Worm (Caenorhabditis elegans) whole organism, L3 larva: ENCODE data around the gene znf-474.

ENCODE experiments used
- ZK546.5 ChIP-seq: sonication (generic microtip); optimal IDR thresholded peaks from 2 replicates; lab custom pipeline; 2017; ENCODE audit warnings: missing biosample characterization, missing genetic modification characterization
- ama-1 ChIP-seq: fragments of 150-350 bp; optimal IDR thresholded peaks from 2 replicates; lab custom pipeline; 2018
- ceh-28 ChIP-seq: fragments of 150-350 bp; optimal IDR thresholded peaks from 2 replicates; lab custom pipeline; 2014; ENCODE audit warnings: missing biosample characterization, missing genetic modification reagents, missing genetic modification characterization
- ceh-9 ChIP-seq: sonication (generic microtip); optimal IDR thresholded peaks from 2 replicates; lab custom pipeline; 2018; ENCODE audit warnings: missing biosample characterization, missing genetic modification characterization
- egl-27 ChIP-seq: sonication (generic microtip); optimal IDR thresholded peaks from 4 replicates; lab custom pipeline; 2017; ENCODE audit warnings: missing biosample characterization, missing genetic modification reagents, missing genetic modification characterization
- egl-5 ChIP-seq: fragments of 150-350 bp; optimal IDR thresholded peaks from 2 replicates; lab custom pipeline; 2017; ENCODE audit warnings: missing biosample characterization, missing genetic modification reagents, missing genetic modification characterization, inconsistent platforms
- elt-2 ChIP-seq: sonication (generic microtip); optimal IDR thresholded peaks from 2 replicates; lab custom pipeline; 2016; ENCODE audit warnings: missing genetic modification reagents, mild to moderate bottlenecking, missing genetic modification characterization, missing compliant biosample characterization
- elt-3 ChIP-seq, 3 experiments: fragments of 150-350 bp in 1 of 3; sonication (generic microtip) in 2 of 3; optimal IDR thresholded peaks; 2 replicates in 2 of 3; 4 replicates in 1 of 3; lab custom pipeline; 2014 to 2017; ENCODE audit warnings: missing biosample characterization in 3 of 3, missing genetic modification characterization in 3 of 3
- fkh-10 ChIP-seq: sonication (generic microtip); optimal IDR thresholded peaks from 2 replicates; lab custom pipeline; 2017; ENCODE audit warnings: missing biosample characterization, missing genetic modification reagents, missing genetic modification characterization
- fkh-2 ChIP-seq: fragments of 150-350 bp; optimal IDR thresholded peaks from 2 replicates; lab custom pipeline; 2014; ENCODE audit warnings: missing biosample characterization, missing genetic modification reagents, missing genetic modification characterization
- jun-1 ChIP-seq: fragments of 150-350 bp; optimal IDR thresholded peaks from 2 replicates; lab custom pipeline; 2014; ENCODE audit warnings: missing biosample characterization, missing genetic modification reagents, missing genetic modification characterization
- lin-15B ChIP-seq: fragments of 150-350 bp; optimal IDR thresholded peaks from 2 replicates; lab custom pipeline; 2014; ENCODE audit warnings: missing biosample characterization, missing genetic modification characterization
- lin-39 ChIP-seq: fragments of 150-350 bp; optimal IDR thresholded peaks from 2 replicates; lab custom pipeline; 2018; ENCODE audit warnings: missing biosample characterization, missing genetic modification reagents, missing genetic modification characterization
- lsy-12 ChIP-seq: sonication (generic microtip); optimal IDR thresholded peaks from 2 replicates; lab custom pipeline; 2016; ENCODE audit warnings: mild to moderate bottlenecking, missing genetic modification characterization, missing compliant biosample characterization
- mml-1 ChIP-seq: fragments of 150-350 bp; sonication (generic microtip); optimal IDR thresholded peaks from 3 replicates; lab custom pipeline; 2014; ENCODE audit warnings: missing biosample characterization, missing genetic modification characterization
- nfya-1 ChIP-seq: sonication (generic microtip); optimal IDR thresholded peaks from 2 replicates; lab custom pipeline; 2017; ENCODE audit warnings: missing genetic modification characterization, mild to moderate bottlenecking, missing compliant biosample characterization, antibody characterized with exemption, moderate library complexity; ENCODE audit not compliant: insufficient read depth
- nhr-11 ChIP-seq: fragments of 150-350 bp; optimal IDR thresholded peaks from 2 replicates; lab custom pipeline; 2014; ENCODE audit warnings: missing biosample characterization, missing genetic modification characterization
- nhr-12 ChIP-seq: fragments of 150-350 bp; optimal IDR thresholded peaks from 2 replicates; lab custom pipeline; 2014; ENCODE audit warnings: missing biosample characterization, missing genetic modification characterization
- nhr-23 ChIP-seq: fragments of 150-350 bp; optimal IDR thresholded peaks from 2 replicates; lab custom pipeline; 2014; ENCODE audit warnings: missing biosample characterization, missing genetic modification reagents, missing genetic modification characterization
- nhr-237 ChIP-seq: fragments of 150-350 bp; optimal IDR thresholded peaks from 2 replicates; lab custom pipeline; 2014; ENCODE audit warnings: missing biosample characterization, missing genetic modification characterization
- nhr-25 ChIP-seq: sonication (generic microtip); optimal IDR thresholded peaks from 2 replicates; lab custom pipeline; 2017; ENCODE audit warnings: missing biosample characterization, missing genetic modification characterization
- nhr-28 ChIP-seq: fragments of 150-350 bp; optimal IDR thresholded peaks from 2 replicates; lab custom pipeline; 2014; ENCODE audit warnings: missing biosample characterization, missing genetic modification characterization
- nhr-43 ChIP-seq: sonication (generic microtip); optimal IDR thresholded peaks from 2 replicates; lab custom pipeline; 2016; ENCODE audit warnings: mild to moderate bottlenecking, missing genetic modification characterization, missing compliant biosample characterization; ENCODE audit not compliant: poor library complexity, severe bottlenecking
- nhr-67 ChIP-seq: fragments of 150-350 bp; optimal IDR thresholded peaks from 2 replicates; lab custom pipeline; 2014; ENCODE audit warnings: missing biosample characterization, missing genetic modification characterization
- nhr-76 ChIP-seq: fragments of 150-350 bp; sonication (generic microtip); optimal IDR thresholded peaks from 5 replicates; lab custom pipeline; 2014; ENCODE audit warnings: missing biosample characterization, missing genetic modification characterization
- nhr-77 ChIP-seq: fragments of 150-350 bp; optimal IDR thresholded peaks from 2 replicates; lab custom pipeline; 2014; ENCODE audit warnings: missing biosample characterization, missing genetic modification characterization
- pha-4 ChIP-seq: fragments of 150-350 bp; optimal IDR thresholded peaks from 2 replicates; lab custom pipeline; 2014; ENCODE audit warnings: missing biosample characterization, missing genetic modification reagents, missing genetic modification characterization
- pqm-1 ChIP-seq: fragments of 150-350 bp; optimal IDR thresholded peaks from 2 replicates; lab custom pipeline; 2017; ENCODE audit warnings: missing biosample characterization, missing genetic modification characterization, inconsistent platforms
- snpc-4 ChIP-seq: fragments of 150-350 bp; optimal IDR thresholded peaks from 2 replicates; lab custom pipeline; 2014; ENCODE audit warnings: missing biosample characterization, missing genetic modification characterization
- tbx-2 ChIP-seq: sonication (generic microtip); optimal IDR thresholded peaks from 2 replicates; lab custom pipeline; 2016; ENCODE audit warnings: mild to moderate bottlenecking, missing genetic modification characterization, missing compliant biosample characterization
- unc-39 ChIP-seq: sonication (generic microtip); optimal IDR thresholded peaks from 4 replicates; lab custom pipeline; 2017; ENCODE audit warnings: missing biosample characterization, missing genetic modification characterization
- unc-62 ChIP-seq: fragments of 150-350 bp; sonication (generic microtip); optimal IDR thresholded peaks from 4 replicates; lab custom pipeline; 2014; ENCODE audit warnings: missing biosample characterization, missing genetic modification reagents, missing genetic modification characterization
- zag-1 ChIP-seq: fragments of 150-350 bp; optimal IDR thresholded peaks from 2 replicates; lab custom pipeline; 2014; ENCODE audit warnings: missing biosample characterization, missing genetic modification characterization
- ztf-11 ChIP-seq: fragments of 150-350 bp; optimal IDR thresholded peaks from 2 replicates; lab custom pipeline; 2014; ENCODE audit warnings: missing biosample characterization, missing genetic modification characterization

znf-474 gene

ce11 chrX:12178351-12179089 lies 28.8 kb downstream of the znf-474 start:
- TF ChIP-seq unc-62 (GFP tag; lab: Kevin White, UChicago) (peak; percentile 33), lin-39 (peak; percentile 47), jun-1 (tag; lab: Kevin White, UChicago) (no peak), nhr-25 (tag; lab: Kevin White, UChicago) (peak; percentile 51), mml-1 (tag; lab: Kevin White, UChicago) (no peak), lin-15B (tag; lab: Kevin White, UChicago) (no peak)

ce11 chrX:12179090-12179488 lies 29.4 kb downstream of the znf-474 start:
- TF ChIP-seq pha-4 (tag; lab: Kevin White, UChicago) (peak; percentile 56), zag-1 (no peak)

ce11 chrX:12179817-12180384 lies 30.2 kb downstream of the znf-474 start:
- TF ChIP-seq tbx-2 (peak; percentile 34), nhr-67 (tag; lab: Kevin White, UChicago) (no peak), egl-5 (tag; lab: Kevin White, UChicago) (peak; percentile 48), ztf-11 (tag; lab: Kevin White, UChicago) (no peak), nhr-12 (tag; lab: Kevin White, UChicago) (no peak), mml-1 (tag; lab: Kevin White, UChicago) (no peak), nhr-28 (tag; lab: Kevin White, UChicago) (no peak), elt-3 (tag; optimal IDR thresholded peaks at IDR 0.05; lab: Kevin White, UChicago) (no peak), ZK546.5 (tag; lab: Kevin White, UChicago) (no peak), ceh-9 (no peak), ama-1 (no peak), lin-39 (peak; percentile 64), lsy-12 (tag; lab: Kevin White, UChicago) (no peak), jun-1 (tag; lab: Kevin White, UChicago) (no peak), nhr-11 (no peak), ceh-28 (tag; lab: Kevin White, UChicago) (no peak), fkh-2 (tag; lab: Kevin White, UChicago) (no peak), fkh-10 (no peak), nhr-237 (tag; lab: Kevin White, UChicago) (no peak), egl-27 (tag; lab: Kevin White, UChicago) (no peak)
- TF ChIP-seq, all 47 proteins: peak for 3

ce11 chrX:12180681-12181080 lies 31.0 kb downstream of the znf-474 start:
- TF ChIP-seq nhr-43 (tag; lab: Kevin White, UChicago) (peak; percentile 73), ceh-9 (no peak), unc-62 (GFP tag; lab: Kevin White, UChicago) (peak; percentile 83), nhr-25 (tag; lab: Kevin White, UChicago) (peak; percentile 82), pqm-1 (no peak), nhr-77 (tag; lab: Kevin White, UChicago) (no peak), ceh-28 (tag; lab: Kevin White, UChicago) (peak; percentile 54), nfya-1 (tag; lab: Kevin White, UChicago) (peak; percentile 33), nhr-23 (peak; percentile 45)

- TF ChIP-seq snpc-4 (tag; lab: Kevin White, UChicago) (no peak), nhr-23 (no peak), unc-39 (no peak), pqm-1 (peak; percentile 28), nhr-76 (tag; lab: Kevin White, UChicago) (no peak), pha-4 (tag; lab: Kevin White, UChicago) (peak; percentile 39), elt-2 (peak; percentile 30)
Measured at ce11 chrX:12181606-12182005, 31.9 kb downstream of the znf-474 start.
